Fruit fly (Drosophila melanogaster) whole organism, embryonic: ENCODE data around the gene CG31792.

Source experiments
- Asciz ChIP-seq: fragments of 200-800 bp; sonication (Bioruptor generic); optimal IDR thresholded peaks from 2 replicates; lab custom pipeline; 2017; ENCODE audit warnings: missing biosample characterization, mild to moderate bottlenecking, missing genetic modification characterization, missing genetic modification reagents
- B-H1 ChIP-seq: fragments of 200-800 bp; sonication (Bioruptor generic); IDR thresholded peaks from 3 replicates; pipeline ENCODE4 v1.3.6; 2022; ENCODE audit warnings: missing biosample characterization, missing genetic modification characterization
- BEAF-32 ChIP-seq: fragments of 200-800 bp; sonication (Bioruptor generic); optimal IDR thresholded peaks from 3 replicates; lab custom pipeline; 2017; ENCODE audit warnings: missing biosample characterization, missing genetic modification characterization, mild to moderate bottlenecking, moderate library complexity, missing genetic modification reagents
- CG10654 ChIP-seq: fragments of 200-800 bp; sonication (Bioruptor generic); optimal IDR thresholded peaks from 2 replicates; lab custom pipeline; 2016; ENCODE audit warnings: missing biosample characterization, missing genetic modification characterization
- CG10959 ChIP-seq: fragments of 200-800 bp; sonication (Bioruptor generic); IDR thresholded peaks from 2 replicates; pipeline ENCODE4 v1.3.6; 2022; ENCODE audit warnings: missing biosample characterization, missing genetic modification characterization
- CG11093 ChIP-seq: fragments of 200-800 bp; sonication (Bioruptor generic); IDR thresholded peaks from 3 replicates; pipeline ENCODE4 v1.3.6; 2022; ENCODE audit warnings: missing biosample characterization, missing genetic modification characterization
- CG13775 ChIP-seq: fragments of 200-800 bp; sonication (Bioruptor generic); optimal IDR thresholded peaks from 3 replicates; lab custom pipeline; 2017; ENCODE audit warnings: missing biosample characterization, mild to moderate bottlenecking, missing genetic modification characterization
- CG15479 ChIP-seq: fragments of 200-800 bp; sonication (Bioruptor generic); optimal IDR thresholded peaks from 3 replicates; lab custom pipeline; 2019; ENCODE audit warnings: missing biosample characterization, mild to moderate bottlenecking, missing genetic modification characterization, moderate library complexity
- CG18011 ChIP-seq: fragments of 200-800 bp; sonication (Bioruptor generic); optimal IDR thresholded peaks from 2 replicates; lab custom pipeline; 2017; ENCODE audit warnings: missing biosample characterization, missing genetic modification characterization, mild to moderate bottlenecking, moderate library complexity, missing genotype
- CG18262 ChIP-seq: fragments of 200-800 bp; optimal IDR thresholded peaks from 3 replicates; lab custom pipeline; 2019; ENCODE audit warnings: missing biosample characterization, mild to moderate bottlenecking, missing genetic modification characterization, moderate library complexity
- CG18764 ChIP-seq: fragments of 200-800 bp; sonication (Bioruptor generic); optimal IDR thresholded peaks from 3 replicates; lab custom pipeline; 2016; ENCODE audit warnings: missing biosample characterization, missing genetic modification characterization
- CG2116 ChIP-seq: fragments of 200-800 bp; sonication (Bioruptor generic); optimal IDR thresholded peaks from 3 replicates; lab custom pipeline; 2018; ENCODE audit warnings: missing biosample characterization, mild to moderate bottlenecking, missing genetic modification characterization
- CG2875 ChIP-seq: fragments of 200-800 bp; sonication (Bioruptor generic); optimal IDR thresholded peaks from 2 replicates; lab custom pipeline; 2017; ENCODE audit warnings: missing biosample characterization, mild to moderate bottlenecking, missing genetic modification characterization, missing genetic modification reagents
- CG31224 ChIP-seq: fragments of 200-800 bp; sonication (Bioruptor generic); IDR thresholded peaks from 2 replicates; pipeline ENCODE4 v1.3.6; 2022; ENCODE audit warnings: missing biosample characterization, missing genetic modification characterization
- CG32532 ChIP-seq: fragments of 200-800 bp; sonication (Bioruptor generic); IDR thresholded peaks from 2 replicates; pipeline ENCODE4 v1.3.6; 2022; ENCODE audit warnings: missing biosample characterization, missing genetic modification characterization
- CG4404 ChIP-seq: fragments of 200-800 bp; sonication (Bioruptor generic); IDR thresholded peaks from 2 replicates; pipeline ENCODE4 v1.3.6; 2022; ENCODE audit warnings: missing biosample characterization, missing genetic modification characterization
- CG5180 ChIP-seq: fragments of 200-800 bp; sonication (Bioruptor generic); optimal IDR thresholded peaks from 3 replicates; lab custom pipeline; 2017; ENCODE audit warnings: missing biosample characterization, missing genetic modification characterization, mild to moderate bottlenecking, moderate library complexity, missing genetic modification reagents
- CG6854 ChIP-seq: fragments of 200-800 bp; sonication (Bioruptor generic); optimal IDR thresholded peaks from 3 replicates; lab custom pipeline; 2017; ENCODE audit warnings: missing biosample characterization, mild to moderate bottlenecking, missing genetic modification characterization
- CG7556 ChIP-seq: fragments of 200-800 bp; sonication (Bioruptor generic); optimal IDR thresholded peaks from 2 replicates; lab custom pipeline; 2017; ENCODE audit warnings: missing biosample characterization, mild to moderate bottlenecking, missing genetic modification characterization
- CG7928 ChIP-seq: fragments of 200-800 bp; sonication (Bioruptor generic); optimal IDR thresholded peaks from 2 replicates; lab custom pipeline; 2017; ENCODE audit warnings: missing biosample characterization, mild to moderate bottlenecking, missing genetic modification characterization
- CG9727 ChIP-seq: fragments of 200-800 bp; sonication (Bioruptor generic); optimal IDR thresholded peaks from 3 replicates; lab custom pipeline; 2017; ENCODE audit warnings: missing biosample characterization, mild to moderate bottlenecking, missing genetic modification characterization
- CTCF ChIP-seq: fragments of 200-800 bp; sonication (Bioruptor generic); optimal IDR thresholded peaks from 2 replicates; lab custom pipeline; 2017; ENCODE audit warnings: missing biosample characterization, mild to moderate bottlenecking, missing genetic modification characterization, moderate library complexity
- Dll ChIP-seq: fragments of 200-800 bp; sonication (Bioruptor generic); IDR thresholded peaks from 4 replicates; pipeline ENCODE4 v1.3.6; 2022; ENCODE audit warnings: missing biosample characterization, missing genetic modification characterization; ENCODE audit not compliant: partially characterized antibody
- ERR ChIP-seq: fragments of 200-800 bp; sonication (Bioruptor generic); optimal IDR thresholded peaks from 2 replicates; lab custom pipeline; 2016; ENCODE audit warnings: missing biosample characterization, missing genetic modification characterization
- Eip74EF ChIP-seq, 2 experiments: fragments of 200-800 bp in 1 of 2; fragments of >200 bp in 1 of 2; sonication (Bioruptor generic) in 1 of 2; optimal IDR thresholded peaks; 2 replicates each; lab custom pipeline; 2017 to 2019; ENCODE audit warnings: missing biosample characterization in 2 of 2, missing genetic modification characterization in 2 of 2, mild to moderate bottlenecking in 1 of 2, moderate library complexity in 1 of 2
- HmgZ ChIP-seq: fragments of 200-800 bp; sonication (Bioruptor generic); optimal IDR thresholded peaks from 2 replicates; lab custom pipeline; 2018; ENCODE audit warnings: missing biosample characterization, mild to moderate bottlenecking, missing genetic modification characterization
- Hr39 ChIP-seq: fragments of >200 bp; optimal IDR thresholded peaks from 2 replicates; lab custom pipeline; 2017
- Hr78 ChIP-seq, 2 experiments: fragments of 200-800 bp in 1 of 2; fragments of >200 bp in 1 of 2; sonication (Bioruptor generic) in 1 of 2; optimal IDR thresholded peaks; 2 replicates each; lab custom pipeline; 2017 to 2019; ENCODE audit warnings: missing biosample characterization in 2 of 2, missing genetic modification characterization in 2 of 2, mild to moderate bottlenecking in 1 of 2, moderate library complexity in 1 of 2
- MTF-1 ChIP-seq: fragments of 200-800 bp; sonication (Bioruptor generic); optimal IDR thresholded peaks from 2 replicates; lab custom pipeline; 2018; ENCODE audit warnings: missing biosample characterization, mild to moderate bottlenecking, missing genetic modification characterization, borderline replicate concordance
- NK7.1 ChIP-seq: fragments of 200-800 bp; sonication (Bioruptor generic); optimal IDR thresholded peaks from 3 replicates; lab custom pipeline; 2016; ENCODE audit warnings: missing biosample characterization, missing genetic modification characterization
- Ptx1 ChIP-seq: fragments of 200-800 bp; sonication (Bioruptor generic); IDR thresholded peaks from 2 replicates; pipeline ENCODE4 v1.3.6; 2022; ENCODE audit warnings: missing biosample characterization, missing genetic modification characterization
- Rfx ChIP-seq: fragments of 200-800 bp; sonication (Bioruptor generic); IDR thresholded peaks from 2 replicates; pipeline ENCODE4 v1.3.6; 2022; ENCODE audit warnings: missing biosample characterization, missing genetic modification characterization
- al ChIP-seq: fragments of 200-800 bp; sonication (Bioruptor generic); IDR thresholded peaks from 2 replicates; pipeline ENCODE4 v1.3.6; 2022; ENCODE audit warnings: missing biosample characterization, missing genetic modification characterization
- bsh ChIP-seq, 2 experiments: fragments of 200-800 bp; sonication (Bioruptor generic); optimal IDR thresholded peaks; 2 replicates each; lab custom pipeline; 2017 to 2018; ENCODE audit warnings: mild to moderate bottlenecking in 2 of 2, missing biosample characterization in 2 of 2, missing genetic modification characterization in 2 of 2, moderate library complexity in 1 of 2
- corto ChIP-seq: fragments of 200-800 bp; sonication (Bioruptor generic); optimal IDR thresholded peaks from 2 replicates; lab custom pipeline; 2016; ENCODE audit warnings: missing biosample characterization, mild to moderate bottlenecking, missing genetic modification characterization, moderate library complexity
- cwo ChIP-seq: fragments of 200-800 bp; sonication (Bioruptor generic); optimal IDR thresholded peaks from 3 replicates; lab custom pipeline; 2017; ENCODE audit warnings: missing biosample characterization, missing genetic modification characterization, mild to moderate bottlenecking, moderate library complexity, missing genetic modification reagents
- ems ChIP-seq: fragments of 200-800 bp; sonication (Bioruptor generic); optimal IDR thresholded peaks from 3 replicates; lab custom pipeline; 2016; ENCODE audit warnings: missing biosample characterization, missing genetic modification characterization
- gem ChIP-seq: fragments of 200-800 bp; sonication (Bioruptor generic); optimal IDR thresholded peaks from 2 replicates; lab custom pipeline; 2019; ENCODE audit warnings: missing biosample characterization, mild to moderate bottlenecking, missing genetic modification characterization, moderate library complexity
- grau ChIP-seq: fragments of 200-800 bp; optimal IDR thresholded peaks from 3 replicates; lab custom pipeline; 2019; ENCODE audit warnings: missing biosample characterization, mild to moderate bottlenecking, missing genetic modification characterization, moderate library complexity
- grn ChIP-seq: fragments of 200-800 bp; sonication (Bioruptor generic); optimal IDR thresholded peaks from 3 replicates; lab custom pipeline; 2017; ENCODE audit warnings: missing biosample characterization, missing genetic modification characterization
- nmo ChIP-seq: fragments of 200-800 bp; sonication (Bioruptor generic); optimal IDR thresholded peaks from 2 replicates; lab custom pipeline; 2018; ENCODE audit warnings: missing biosample characterization, mild to moderate bottlenecking, missing genetic modification characterization, moderate library complexity
- otp ChIP-seq: fragments of 200-800 bp; sonication (Bioruptor generic); IDR thresholded peaks from 3 replicates; pipeline ENCODE4, ENCODE4 v1.3.6; 2022; ENCODE audit warnings: missing biosample characterization, missing genetic modification characterization
- pan ChIP-seq, 4 experiments: fragments of >200 bp in 3 of 4; fragments of 200-800 bp in 1 of 4; sonication (Bioruptor generic) in 1 of 4; optimal IDR thresholded peaks in 3 of 4; IDR thresholded peaks in 1 of 4; 2 replicates each; pipeline versions ENCODE4 v1.3.6 to Lab custom; 2017 to 2022; ENCODE audit warnings: missing biosample characterization in 2 of 4, missing genetic modification characterization in 2 of 4, mixed read lengths in 1 of 4
- phol ChIP-seq: fragments of 200-800 bp; sonication (Bioruptor generic); optimal IDR thresholded peaks from 3 replicates; lab custom pipeline; 2018; ENCODE audit warnings: missing biosample characterization, mild to moderate bottlenecking, missing genetic modification characterization, moderate library complexity
- sim ChIP-seq: fragments of 200-800 bp; sonication (Bioruptor generic); IDR thresholded peaks from 2 replicates; pipeline ENCODE4 v1.3.6; 2022; ENCODE audit warnings: missing biosample characterization, missing genetic modification characterization
- so ChIP-seq: fragments of 200-800 bp; sonication (Bioruptor generic); IDR thresholded peaks from 3 replicates; pipeline ENCODE4 v1.3.6; 2022; ENCODE audit warnings: missing biosample characterization, missing genetic modification characterization
- stc ChIP-seq: fragments of 200-800 bp; sonication (Bioruptor generic); IDR thresholded peaks from 2 replicates; pipeline ENCODE4 v1.3.6; 2022; ENCODE audit warnings: missing biosample characterization, missing genetic modification characterization
- tin ChIP-seq: fragments of 200-800 bp; sonication (Bioruptor generic); optimal IDR thresholded peaks from 3 replicates; lab custom pipeline; 2016; ENCODE audit warnings: missing biosample characterization, missing genetic modification characterization
- trem ChIP-seq: fragments of 200-800 bp; optimal IDR thresholded peaks from 3 replicates; lab custom pipeline; 2019; ENCODE audit warnings: missing biosample characterization, mild to moderate bottlenecking, missing genetic modification characterization, moderate library complexity

CG31792 gene

DNA sequence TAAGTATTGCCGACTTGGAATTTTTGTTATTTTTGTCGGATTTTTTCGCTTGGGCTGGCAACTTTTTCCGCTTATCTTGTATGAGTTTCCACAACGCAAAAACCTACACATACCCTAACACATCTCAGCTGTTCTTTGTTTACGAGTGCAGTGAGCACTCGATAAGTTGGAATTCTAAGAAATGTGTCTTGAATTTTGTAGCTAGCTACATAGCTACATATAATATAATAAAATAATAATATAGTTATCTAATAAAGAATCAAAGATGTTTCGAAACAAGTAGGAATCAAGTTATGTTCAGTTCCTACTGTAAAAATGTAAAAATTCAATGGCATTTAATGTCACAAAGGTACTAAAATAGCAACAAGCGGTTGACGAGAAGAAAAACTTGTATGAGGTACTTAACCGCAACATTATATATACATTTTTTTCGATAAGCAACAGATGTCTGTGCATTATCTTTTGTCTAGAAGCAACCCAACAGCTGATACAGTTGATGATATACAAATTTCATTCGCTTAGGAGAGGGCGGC lies 40.0 kb upstream of the CG31792 start, which contains the start of gene Bhmt (continued):
- TF ChIP-seq CG6854 (GFP tag; lab: Kevin White, UChicago) (peak; percentile 59), CG5180 (no peak), sim (no peak), CG11093 (0 out of 3 replicates have a peak, but pooled peaks have one; percentile 36), pan (optimal IDR thresholded peaks at IDR 0.05; lab: Kevin White, UChicago) (no peak), pan (GFP tag; optimal IDR thresholded peaks at IDR 0.05 in 1 of 2, IDR thresholded peaks at IDR 0.05 in 1 of 2) (peak in 1 of 2 experiments; percentile 86), CG18262 (tag; lab: Kevin White, UChicago) (peak; percentile 68), Hr39 (lab: Kevin White, UChicago) (no peak), phol (tag; lab: Kevin White, UChicago) (peak; percentile 53), stc (GFP tag; lab: Robert Waterston, UW) (peak; percentile 68), ems (GFP tag; lab: Kevin White, UChicago) (no peak), ERR (GFP tag; lab: Kevin White, UChicago) (no peak), CG10959 (GFP tag; lab: Robert Waterston, UW) (no peak), bsh (GFP tag; optimal IDR thresholded peaks at IDR 0.05; lab: Kevin White, UChicago) (peak; percentile 56 to 59), CG2875 (GFP tag; lab: Kevin White, UChicago) (no peak), al (GFP tag; lab: Robert Waterston, UW) (peak; percentile 74), CG32532 (GFP tag; lab: Robert Waterston, UW) (peak; percentile 86), trem (tag; lab: Kevin White, UChicago) (peak; percentile 33), Eip74EF (GFP tag; optimal IDR thresholded peaks at IDR 0.05; lab: Kevin White, UChicago) (peak in 1 of 2 experiments; percentile 47), CG7928 (peak; percentile 6), cwo (GFP tag; lab: Kevin White, UChicago) (peak; percentile 68), Rfx (GFP tag; lab: Robert Waterston, UW) (peak; percentile 86), HmgZ (peak; percentile 53), CG18764 (GFP tag; lab: Kevin White, UChicago) (peak; percentile 14), corto (peak; percentile 88), CG7556 (GFP tag; lab: Kevin White, UChicago) (peak; percentile 74), B-H1 (GFP tag; lab: Robert Waterston, UW) (peak; percentile 52), Asciz (peak; percentile 34), grau (peak; percentile 96), MTF-1 (GFP tag; lab: Kevin White, UChicago) (peak; percentile 27), nmo (GFP tag; lab: Kevin White, UChicago) (peak; percentile 63), so (peak; percentile 39; the same call in 1 of the 3 replicates), gem (tag; lab: Kevin White, UChicago) (peak; percentile 78), CG9727 (peak; percentile 68), CTCF (GFP tag; lab: Kevin White, UChicago) (no peak), grn (GFP tag; lab: Kevin White, UChicago) (no peak), CG4404 (GFP tag; lab: Robert Waterston, UW) (no peak), CG18011 (GFP tag; lab: Kevin White, UChicago) (peak; percentile 27), Dll (GFP tag; lab: Robert Waterston, UW) (no peak), CG2116 (GFP tag; lab: Kevin White, UChicago) (no peak), Hr78 (GFP tag; optimal IDR thresholded peaks at IDR 0.05; lab: Kevin White, UChicago) (no peak), CG15479 (GFP tag; lab: Kevin White, UChicago) (no peak), CG10654 (GFP tag; lab: Kevin White, UChicago) (peak; percentile 52), CG31224 (GFP tag; lab: Robert Waterston, UW) (peak; percentile 58), tin (peak; percentile 35), NK7.1 (GFP tag; lab: Kevin White, UChicago) (no peak), BEAF-32 (no peak), otp (GFP tag; lab: Robert Waterston, UW) (0 out of 3 replicates have a peak, but pooled peaks have one; percentile 19), Ptx1 (peak; percentile 78), CG13775 (peak; percentile 51)
